Fruit fly (Drosophila melanogaster) whole organism, larva: ENCODE measurements around the gene karr.

ENCODE experiments used
- noc ChIP-seq: fragments of 200-800 bp; sonication (Bioruptor generic); optimal IDR thresholded peaks from 3 replicates; lab custom pipeline; 2019; ENCODE audit warnings: missing biosample characterization, mild to moderate bottlenecking, missing genetic modification characterization, moderate library complexity

Gene karr

dm6 chrX:20067017-20067416 lies 43.4 kb downstream of the karr start:
- TF ChIP-seq noc: no peak

dm6 chrX:20062576-20062975 lies 47.8 kb downstream of the karr start, which contains the start of gene Dop2R:
TSS of gene Dop2R (minus strand) at chrX:20062706.
- no peak for TF ChIP-seq noc
